Worm (Caenorhabditis elegans) whole organism, L3 larva: ENCODE results near the gene dhs-23.

ENCODE experiments used
- mml-1 ChIP-seq: fragments of 150-350 bp; sonication (generic microtip); optimal IDR thresholded peaks from 3 replicates; lab custom pipeline; 2014; ENCODE audit warnings: missing biosample characterization, missing genetic modification characterization
- nhr-12 ChIP-seq: fragments of 150-350 bp; optimal IDR thresholded peaks from 2 replicates; lab custom pipeline; 2014; ENCODE audit warnings: missing biosample characterization, missing genetic modification characterization
- nhr-28 ChIP-seq: fragments of 150-350 bp; optimal IDR thresholded peaks from 2 replicates; lab custom pipeline; 2014; ENCODE audit warnings: missing biosample characterization, missing genetic modification characterization
- unc-62 ChIP-seq: fragments of 150-350 bp; sonication (generic microtip); optimal IDR thresholded peaks from 4 replicates; lab custom pipeline; 2014; ENCODE audit warnings: missing biosample characterization, missing genetic modification reagents, missing genetic modification characterization
- ztf-11 ChIP-seq: fragments of 150-350 bp; optimal IDR thresholded peaks from 2 replicates; lab custom pipeline; 2014; ENCODE audit warnings: missing biosample characterization, missing genetic modification characterization

DNA sequence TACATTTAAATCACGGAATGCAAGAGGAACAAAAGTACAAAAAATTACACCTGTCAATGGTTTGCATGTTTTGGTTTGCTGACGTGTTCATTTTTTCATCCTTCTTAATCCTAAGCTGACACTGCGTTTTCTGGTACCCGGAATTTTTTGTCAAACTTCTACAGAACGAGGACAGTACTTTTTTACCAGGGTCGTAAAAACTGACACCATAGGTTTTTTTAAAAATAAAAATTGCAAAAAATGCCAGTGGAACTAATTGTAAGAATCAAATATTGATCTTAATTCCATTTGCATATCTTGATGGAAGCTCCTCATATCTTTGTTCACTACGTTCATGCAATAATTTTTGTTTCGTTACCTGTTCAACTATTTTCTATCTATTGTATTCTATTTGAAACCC, 23.8 kb downstream of the dhs-23 start, which contains the start of gene srh-258:
- TF ChIP-seq nhr-28 (tag; lab: Kevin White, UChicago) = no peak
- TF ChIP-seq mml-1 (tag; lab: Kevin White, UChicago) = no peak
- no peak for TF ChIP-seq ztf-11 (tag; lab: Kevin White, UChicago)
- TF ChIP-seq unc-62 (GFP tag; lab: Kevin White, UChicago) = no peak
- TF ChIP-seq nhr-12 (tag; lab: Kevin White, UChicago) = no peak
